Fruit fly (Drosophila melanogaster): ENCODE measurements around the gene Dfd.
A peak's percentile ranks its signal among the peaks of the same experiment; 100 is the strongest.

DNA sequence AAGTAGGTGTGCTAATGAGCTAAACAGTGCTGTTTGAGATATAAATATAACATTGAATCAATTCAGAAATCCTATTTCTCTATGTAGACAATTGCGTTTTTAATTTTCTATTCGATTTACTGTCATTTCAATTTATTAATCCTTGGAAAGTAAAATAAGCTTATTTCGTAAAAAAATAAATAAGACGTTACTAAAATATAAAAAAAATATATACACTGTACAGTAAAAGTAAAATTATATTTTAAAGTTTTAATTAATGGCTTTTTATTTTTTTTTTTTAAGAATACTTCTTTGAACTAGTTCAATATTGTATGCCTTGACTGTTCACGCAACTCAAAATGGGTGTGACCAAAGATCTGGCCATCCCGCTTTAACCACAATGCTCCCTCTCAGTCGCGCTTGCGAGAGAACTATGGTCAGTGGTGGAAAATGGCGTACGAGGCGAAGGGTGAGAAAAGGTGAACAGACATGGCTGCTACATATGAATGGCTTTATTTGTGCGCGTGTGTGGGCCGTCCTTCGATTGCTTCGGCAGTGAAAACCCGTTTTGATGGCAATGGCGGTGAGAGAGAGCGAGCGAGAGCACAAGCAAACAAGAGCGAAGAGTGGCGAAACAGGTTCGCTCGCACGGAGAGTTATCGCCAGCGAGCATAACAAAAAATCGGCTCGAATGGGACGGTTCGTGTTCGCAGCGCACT is at the start of gene Dfd:
- TF ChIP-seq dsx (GFP tag; optimal IDR thresholded peaks at IDR 0.05; ENCODE audit: poor library complexity, severe bottlenecking) (no peak), Ets96B (tag; optimal IDR thresholded peaks at IDR 0.05) (no peak), Sox14 (GFP tag; optimal IDR thresholded peaks at IDR 0.05) (peak; percentile 13), CG11902 (GFP tag; optimal IDR thresholded peaks at IDR 0.05) (no peak), CG8632 (GFP tag; optimal IDR thresholded peaks at IDR 0.05) (peak; percentile 38), fkh (GFP tag; optimal IDR thresholded peaks at IDR 0.05) (no peak), pdm3 (GFP tag; optimal IDR thresholded peaks at IDR 0.05) (peak; percentile 27), Ets21C (GFP tag; optimal IDR thresholded peaks at IDR 0.05) (no peak), CG6808 (GFP tag; optimal IDR thresholded peaks at IDR 0.05) (no peak), dac (GFP tag; optimal IDR thresholded peaks at IDR 0.05) (no peak), CG16779 (tag; optimal IDR thresholded peaks at IDR 0.05) (no peak), CG1621 (tag; optimal IDR thresholded peaks at IDR 0.05) (no peak), svp (GFP tag) (peak; percentile 68), Eip75B (GFP tag; optimal IDR thresholded peaks at IDR 0.05) (no peak)
